Fruit fly (Drosophila melanogaster) Kc167 (cell line): ENCODE data around the gene Syn.

Source experiments
- insv ChIP-seq: fragments of >200 bp; optimal IDR thresholded peaks from 3 replicates; lab custom pipeline; 2018; ENCODE audit warnings: missing external identifiers
- psq ChIP-seq: fragments of >200 bp; optimal IDR thresholded peaks from 2 replicates; lab custom pipeline; 2017; ENCODE audit warnings: missing external identifiers

DNA sequence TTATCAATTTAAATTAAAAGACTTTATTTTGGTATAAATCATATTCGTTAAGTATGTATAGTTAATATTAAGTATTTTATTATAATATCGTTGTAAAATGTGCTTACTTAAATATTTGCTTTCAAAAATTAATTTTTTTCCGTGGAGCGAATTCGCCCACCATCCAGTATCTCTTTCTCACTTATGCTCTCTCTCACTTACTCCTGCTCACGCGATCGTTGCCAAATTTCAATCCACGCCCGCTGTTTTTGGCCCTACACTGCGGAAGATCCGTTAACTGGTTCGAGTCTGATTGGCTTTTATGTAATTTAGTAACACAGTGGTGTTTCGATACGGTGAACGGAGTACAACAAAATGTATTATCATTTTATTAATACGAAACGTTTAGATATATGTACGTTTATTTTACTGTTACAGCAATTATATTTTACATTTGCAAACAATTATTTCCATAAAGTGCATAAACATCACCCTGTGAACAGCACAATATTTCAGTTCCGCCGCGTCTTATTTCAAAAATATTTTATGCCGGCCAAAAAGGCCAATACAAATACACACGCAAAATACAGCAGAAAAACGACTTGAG lies 75.2 kb downstream of the Syn start:
- TF ChIP-seq insv (no peak), psq (no peak)
